Worm (Caenorhabditis elegans): Measurements from ENCODE around the gene ceh-10.

The ceh-10 gene

ce11 chrIII:5761886-5762285 is 37.0 kb upstream of the ceh-10 start:
- TF ChIP-seq ceh-32 (tag; optimal IDR thresholded peaks at IDR 0.05; ENCODE audit: poor library complexity) = no peak
- 0 out of 2 replicates have a peak, but pooled peaks have one; percentile 40 for TF ChIP-seq F44E2.7 (GFP tag; IDR thresholded peaks at IDR 0.05)
- no peak for TF ChIP-seq fos-1 (tag; optimal IDR thresholded peaks at IDR 0.05)
- peak; percentile 71 for TF ChIP-seq lin-38 (GFP tag; IDR thresholded peaks at IDR 0.05)
- no peak for TF ChIP-seq aly-2 (tag; optimal IDR thresholded peaks at IDR 0.05)
- no peak for TF ChIP-seq ceh-44 (GFP tag; IDR thresholded peaks at IDR 0.05)
- TF ChIP-seq dmd-8 (GFP tag; IDR thresholded peaks at IDR 0.05) = 0 out of 2 replicates have a peak, but pooled peaks have one; percentile 65
- peak; percentile 76; the same call in 1 of the 2 replicates for TF ChIP-seq Y105C5A.15 (GFP tag; IDR thresholded peaks at IDR 0.05)
- TF ChIP-seq unc-62 (GFP tag; optimal IDR thresholded peaks at IDR 0.05 in 1 of 2) = peak in 1 of 2 experiments; percentile 67
- TF ChIP-seq unc-62 (tag; optimal IDR thresholded peaks at IDR 0.05) = no peak
- no peak for TF ChIP-seq zip-2 (tag; optimal IDR thresholded peaks at IDR 0.05)
- no peak for TF ChIP-seq zfp-3 (GFP tag; conservative IDR thresholded peaks at IDR 0.05)
- TF ChIP-seq nhr-102 (tag; optimal IDR thresholded peaks at IDR 0.05) = peak; percentile 6
- TF ChIP-seq fkh-10 (GFP tag; optimal IDR thresholded peaks at IDR 0.05) = no peak
- TF ChIP-seq zip-11 (GFP tag; IDR thresholded peaks at IDR 0.05) = no peak
- peak; percentile 47 for TF ChIP-seq hlh-30 (tag; optimal IDR thresholded peaks at IDR 0.05; ENCODE audit: insufficient read depth)
- TF ChIP-seq lim-7 (GFP tag; IDR thresholded peaks at IDR 0.05) = peak; percentile 78
- no peak for TF ChIP-seq nhr-41 (GFP tag; IDR thresholded peaks at IDR 0.05)
- TF ChIP-seq lin-39 (tag; optimal IDR thresholded peaks at IDR 0.05) = no peak
- TF ChIP-seq Y48G9A.11 (GFP tag; IDR thresholded peaks at IDR 0.05) = peak; percentile 73; the same call in 1 of the 2 replicates
- no peak for TF ChIP-seq sdz-12 (GFP tag; optimal IDR thresholded peaks at IDR 0.05)
- no peak for TF ChIP-seq ceh-28 (tag; optimal IDR thresholded peaks at IDR 0.05)
- TF ChIP-seq madf-5 (GFP tag; IDR thresholded peaks at IDR 0.05) = 0 out of 4 replicates have a peak, but pooled peaks of 1 of the 2 experiments have one; percentile 33
- TF ChIP-seq unc-130 (GFP tag; optimal IDR thresholded peaks at IDR 0.05) = peak; percentile 50
- no peak for TF ChIP-seq ceh-82 (tag; optimal IDR thresholded peaks at IDR 0.05)
- TF ChIP-seq nhr-10 (tag; optimal IDR thresholded peaks at IDR 0.05) = no peak
- TF ChIP-seq nhr-6 (tag; optimal IDR thresholded peaks at IDR 0.05) = no peak
- no peak for TF ChIP-seq nhr-11 (tag; optimal IDR thresholded peaks at IDR 0.05)
- TF ChIP-seq lin-15B (tag; optimal IDR thresholded peaks at IDR 0.05) = no peak
- TF ChIP-seq R02D3.7 (tag; optimal IDR thresholded peaks at IDR 0.05) = no peak
- no peak for TF ChIP-seq Y5F2A.4 (GFP tag; optimal IDR thresholded peaks at IDR 0.05)
- no peak for TF ChIP-seq mdt-29 (GFP tag; IDR thresholded peaks at IDR 0.05)
- TF ChIP-seq set-16 (GFP tag; IDR thresholded peaks at IDR 0.05) = no peak
- TF ChIP-seq egl-27 (tag; optimal IDR thresholded peaks at IDR 0.05) = no peak
- no peak for TF ChIP-seq daf-8 (GFP tag; IDR thresholded peaks at IDR 0.05)
- peak; percentile 65 for TF ChIP-seq pha-4 (GFP tag; IDR thresholded peaks at IDR 0.05)
- no peak for TF ChIP-seq pha-4 (tag; optimal IDR thresholded peaks at IDR 0.05)
- no peak for TF ChIP-seq gei-8 (GFP tag; optimal IDR thresholded peaks at IDR 0.05)
- no peak for TF ChIP-seq nhr-28 (tag; optimal IDR thresholded peaks at IDR 0.05)
- no peak for TF ChIP-seq lin-13 (GFP tag; optimal IDR thresholded peaks at IDR 0.05)
- TF ChIP-seq zfp-2 (tag; optimal IDR thresholded peaks at IDR 0.05) = no peak
- no peak for TF ChIP-seq hlh-11 (tag; optimal IDR thresholded peaks at IDR 0.05)
- peak; percentile 73 for TF ChIP-seq ctbp-1 (GFP tag; IDR thresholded peaks at IDR 0.05)
- no peak for TF ChIP-seq nhr-76 (tag; optimal IDR thresholded peaks at IDR 0.05)
- TF ChIP-seq ZK546.5 (tag; optimal IDR thresholded peaks at IDR 0.05) = no peak
- TF ChIP-seq mxl-3 (GFP tag; optimal IDR thresholded peaks at IDR 0.05) = peak; percentile 50
- no peak for TF ChIP-seq dmd-6 (GFP tag; IDR thresholded peaks at IDR 0.05)
- TF ChIP-seq lin-1 (GFP tag; IDR thresholded peaks at IDR 0.05) = no peak
- no peak for TF ChIP-seq jun-1 (tag; optimal IDR thresholded peaks at IDR 0.05)
- no peak for TF ChIP-seq daf-12 (tag; optimal IDR thresholded peaks at IDR 0.05)
- TF ChIP-seq unc-39 (tag; optimal IDR thresholded peaks at IDR 0.05) = no peak
- no peak for TF ChIP-seq snpc-4 (tag; optimal IDR thresholded peaks at IDR 0.05)
- no peak for TF ChIP-seq aha-1 (tag)
- peak; percentile 88 for TF ChIP-seq egl-43 (GFP tag; IDR thresholded peaks at IDR 0.05)
